Worm (Caenorhabditis elegans) whole organism, late embryonic: ENCODE data around the gene daf-10.

Experiments used
- C08G9.2 ChIP-seq: sonication (generic microtip); optimal IDR thresholded peaks from 2 replicates; lab custom pipeline; 2016; ENCODE audit warnings: mild to moderate bottlenecking, missing genetic modification characterization, moderate library complexity, missing compliant biosample characterization
- K02D7.2 ChIP-seq: sonication (generic microtip); optimal IDR thresholded peaks from 2 replicates; lab custom pipeline; 2017; ENCODE audit warnings: mild to moderate bottlenecking, missing genetic modification characterization, missing compliant biosample characterization
- K09A11.1 ChIP-seq: sonication (generic microtip); optimal IDR thresholded peaks from 2 replicates; lab custom pipeline; 2017; ENCODE audit warnings: antibody characterized with exemption, mild to moderate bottlenecking, missing genetic modification characterization, missing compliant biosample characterization; ENCODE audit not compliant: insufficient read depth
- T23F11.4 ChIP-seq: fragments of 200-800 bp; sonication (Bioruptor generic); optimal IDR thresholded peaks from 2 replicates; lab custom pipeline; 2018; ENCODE audit warnings: mild to moderate bottlenecking, missing genetic modification characterization, missing compliant biosample characterization
- Y22D7AL.16 ChIP-seq: sonication (generic microtip); optimal IDR thresholded peaks from 2 replicates; lab custom pipeline; 2016; ENCODE audit warnings: missing genetic modification characterization, missing compliant biosample characterization
- ahr-1 ChIP-seq: sonication (generic microtip); optimal IDR thresholded peaks from 2 replicates; lab custom pipeline; 2016; ENCODE audit warnings: missing genetic modification characterization, missing compliant biosample characterization
- ama-1 ChIP-seq: fragments of 150-350 bp; optimal IDR thresholded peaks from 2 replicates; lab custom pipeline; 2014
- ceh-2 ChIP-seq: sonication (generic microtip); optimal IDR thresholded peaks from 2 replicates; lab custom pipeline; 2016; ENCODE audit warnings: missing genotype, missing genetic modification characterization, missing compliant biosample characterization
- ceh-24 ChIP-seq: sonication (generic microtip); optimal IDR thresholded peaks from 2 replicates; lab custom pipeline; 2016; ENCODE audit warnings: mild to moderate bottlenecking, missing genetic modification characterization, missing compliant biosample characterization
- ceh-34 ChIP-seq: sonication (generic microtip); optimal IDR thresholded peaks from 2 replicates; lab custom pipeline; 2016; ENCODE audit warnings: mild to moderate bottlenecking, missing genetic modification characterization, missing compliant biosample characterization
- ceh-45 ChIP-seq: fragments of 200-800 bp; sonication (Bioruptor generic); IDR thresholded peaks from 2 replicates; pipeline ENCODE4 v1.3.6; 2022; ENCODE audit warnings: missing genetic modification reagents, missing genetic modification characterization, missing compliant biosample characterization
- ceh-48 ChIP-seq: sonication (generic microtip); optimal IDR thresholded peaks from 2 replicates; lab custom pipeline; 2016; ENCODE audit warnings: missing genetic modification characterization, inconsistent platforms, missing compliant biosample characterization
- ceh-6 ChIP-seq: fragments of 200-800 bp; sonication (Bioruptor generic); optimal IDR thresholded peaks from 2 replicates; lab custom pipeline; 2018; ENCODE audit warnings: mild to moderate bottlenecking, missing genetic modification characterization, missing compliant biosample characterization
- dmd-4 ChIP-seq: sonication (generic microtip); optimal IDR thresholded peaks from 2 replicates; lab custom pipeline; 2016; ENCODE audit warnings: borderline replicate concordance, missing genetic modification characterization, missing compliant biosample characterization
- dve-1 ChIP-seq: sonication (generic microtip); optimal IDR thresholded peaks from 2 replicates; lab custom pipeline; 2017; ENCODE audit warnings: antibody characterized with exemption, mild to moderate bottlenecking, missing genetic modification characterization, missing compliant biosample characterization
- elt-4 ChIP-seq: sonication (generic microtip); optimal IDR thresholded peaks from 2 replicates; lab custom pipeline; 2016; ENCODE audit warnings: missing genetic modification characterization, missing compliant biosample characterization
- ets-4 ChIP-seq: sonication (generic microtip); optimal IDR thresholded peaks from 2 replicates; lab custom pipeline; 2016; ENCODE audit warnings: missing genetic modification characterization, missing compliant biosample characterization
- eyg-1 ChIP-seq: sonication (generic microtip); optimal IDR thresholded peaks from 2 replicates; lab custom pipeline; 2016; ENCODE audit warnings: missing genotype, missing genetic modification characterization, missing compliant biosample characterization
- fax-1 ChIP-seq: sonication (generic microtip); optimal IDR thresholded peaks from 2 replicates; lab custom pipeline; 2016; ENCODE audit warnings: missing genotype, missing genetic modification characterization, missing compliant biosample characterization
- fkh-6 ChIP-seq: sonication (generic microtip); optimal IDR thresholded peaks from 2 replicates; lab custom pipeline; 2016; ENCODE audit warnings: missing genetic modification characterization, missing compliant biosample characterization
- hlh-6 ChIP-seq: sonication (generic microtip); optimal IDR thresholded peaks from 2 replicates; lab custom pipeline; 2016; ENCODE audit warnings: missing genotype, missing genetic modification characterization, missing compliant biosample characterization
- hlh-8 ChIP-seq: sonication (generic microtip); optimal IDR thresholded peaks from 2 replicates; lab custom pipeline; 2016; ENCODE audit warnings: missing genotype, missing genetic modification characterization, missing compliant biosample characterization
- lim-6 ChIP-seq: sonication (generic microtip); optimal IDR thresholded peaks from 2 replicates; lab custom pipeline; 2016; ENCODE audit warnings: missing genetic modification characterization, missing compliant biosample characterization
- lin-11 ChIP-seq: fragments of 200-800 bp; sonication (Bioruptor generic); optimal IDR thresholded peaks from 2 replicates; lab custom pipeline; 2018; ENCODE audit warnings: mild to moderate bottlenecking, missing genetic modification characterization, missing compliant biosample characterization
- nfya-1 ChIP-seq: sonication (generic microtip); optimal IDR thresholded peaks from 2 replicates; lab custom pipeline; 2017; ENCODE audit warnings: missing genetic modification characterization, mild to moderate bottlenecking, missing compliant biosample characterization, antibody characterized with exemption, moderate library complexity
- nhr-232 ChIP-seq: sonication (generic microtip); optimal IDR thresholded peaks from 2 replicates; lab custom pipeline; 2016; ENCODE audit warnings: missing genetic modification characterization, missing compliant biosample characterization
- npax-4 ChIP-seq: sonication (generic microtip); optimal IDR thresholded peaks from 2 replicates; lab custom pipeline; 2016; ENCODE audit warnings: missing genetic modification characterization, missing compliant biosample characterization
- pag-3 ChIP-seq: sonication (generic microtip); optimal IDR thresholded peaks from 2 replicates; lab custom pipeline; 2016; ENCODE audit warnings: missing compliant biosample characterization, missing genetic modification characterization, borderline replicate concordance
- pax-1 ChIP-seq: fragments of 150-350 bp; optimal IDR thresholded peaks from 2 replicates; lab custom pipeline; 2014; ENCODE audit warnings: missing biosample characterization, missing genetic modification characterization
- pha-4 ChIP-seq: fragments of 150-350 bp; optimal IDR thresholded peaks from 2 replicates; lab custom pipeline; 2018; ENCODE audit warnings: missing biosample characterization, missing genetic modification reagents, missing genetic modification characterization
- pros-1 ChIP-seq: fragments of 150-350 bp; optimal IDR thresholded peaks from 2 replicates; lab custom pipeline; 2014; ENCODE audit warnings: missing biosample characterization, missing genetic modification reagents, missing genetic modification characterization
- rnt-1 ChIP-seq: sonication (generic microtip); optimal IDR thresholded peaks from 2 replicates; lab custom pipeline; 2016; ENCODE audit warnings: missing genetic modification characterization, missing compliant biosample characterization
- sox-2 ChIP-seq: fragments of 200-800 bp; sonication (Bioruptor generic); IDR thresholded peaks from 2 replicates; pipeline ENCODE4 v1.3.6; 2022; ENCODE audit warnings: missing genetic modification reagents, missing genetic modification characterization, missing compliant biosample characterization
- syd-9 ChIP-seq: sonication (generic microtip); optimal IDR thresholded peaks from 2 replicates; lab custom pipeline; 2016; ENCODE audit warnings: mild to moderate bottlenecking, missing genetic modification characterization, moderate library complexity, missing compliant biosample characterization
- tbx-2 ChIP-seq: sonication (generic microtip); optimal IDR thresholded peaks from 2 replicates; lab custom pipeline; 2016; ENCODE audit warnings: missing genetic modification characterization, missing compliant biosample characterization
- tbx-7 ChIP-seq: sonication (generic microtip); optimal IDR thresholded peaks from 2 replicates; lab custom pipeline; 2016; ENCODE audit warnings: missing genotype, missing genetic modification characterization, missing compliant biosample characterization
- ttx-3 ChIP-seq: sonication (generic microtip); optimal IDR thresholded peaks from 2 replicates; lab custom pipeline; 2016; ENCODE audit warnings: missing genetic modification reagents, missing genetic modification characterization, missing compliant biosample characterization
- unc-42 ChIP-seq: sonication (generic microtip); optimal IDR thresholded peaks from 2 replicates; lab custom pipeline; 2016; ENCODE audit warnings: missing genotype, missing genetic modification characterization, missing compliant biosample characterization
- unc-86 ChIP-seq: sonication (generic microtip); optimal IDR thresholded peaks from 2 replicates; lab custom pipeline; 2016; ENCODE audit warnings: missing genetic modification characterization, missing compliant biosample characterization
- ztf-16 ChIP-seq: sonication (generic microtip); optimal IDR thresholded peaks from 2 replicates; lab custom pipeline; 2017; ENCODE audit warnings: missing genetic modification characterization, missing compliant biosample characterization

daf-10 gene

ce11 chrIV:9120220-9120619 is 25.8 kb downstream of the daf-10 start:
- TF ChIP-seq nhr-232 (no peak), pag-3 (tag; lab: Kevin White, UChicago) (no peak), ama-1 (lab: Kevin White, UChicago) (no peak), hlh-8 (tag; lab: Kevin White, UChicago) (no peak), pax-1 (tag; lab: Kevin White, UChicago) (no peak), ztf-16 (tag; lab: Kevin White, UChicago) (no peak), unc-86 (tag; lab: Kevin White, UChicago) (no peak), ceh-2 (tag; lab: Kevin White, UChicago) (no peak), sox-2 (no peak), ttx-3 (tag; lab: Kevin White, UChicago) (no peak), K09A11.1 (tag; lab: Kevin White, UChicago) (no peak), eyg-1 (tag; lab: Kevin White, UChicago) (no peak), rnt-1 (tag; lab: Kevin White, UChicago) (no peak), lin-11 (tag; lab: Kevin White, UChicago) (no peak), fkh-6 (tag; lab: Kevin White, UChicago) (no peak)

- TF ChIP-seq ceh-48 (tag; lab: Kevin White, UChicago) (no peak), unc-42 (tag; lab: Kevin White, UChicago) (no peak), ahr-1 (tag; lab: Kevin White, UChicago) (no peak), elt-4 (tag; lab: Kevin White, UChicago) (no peak), dmd-4 (no peak)
- TF ChIP-seq, all 69 proteins: peak for 0
Observed at ce11 chrIV:9118792-9119191, 27.2 kb downstream of the daf-10 start, which contains the start of gene nrfl-1. TSS of gene nrfl-1 (plus strand) at chrIV:9119092.

ce11 chrIV:9118348-9118747 is 27.7 kb downstream of the daf-10 start:
- TF ChIP-seq ceh-6 (GFP tag; lab: Kevin White, UChicago) (no peak), syd-9 (no peak), T23F11.4 (GFP tag; lab: Kevin White, UChicago) (no peak), lim-6 (tag; lab: Kevin White, UChicago) (no peak), pros-1 (tag; lab: Kevin White, UChicago) (no peak), ceh-34 (no peak), ceh-45 (GFP tag; lab: Robert Waterston, UW) (no peak), sox-2 (no peak), nfya-1 (tag; lab: Kevin White, UChicago) (no peak), ceh-24 (tag; lab: Kevin White, UChicago) (no peak), dve-1 (tag; lab: Kevin White, UChicago) (no peak), tbx-7 (no peak), ets-4 (tag; lab: Kevin White, UChicago) (no peak)

- TF ChIP-seq ceh-45 (GFP tag; lab: Robert Waterston, UW) (no peak), pha-4 (tag; lab: Kevin White, UChicago) (no peak), ceh-24 (tag; lab: Kevin White, UChicago) (no peak), tbx-2 (tag; lab: Kevin White, UChicago) (no peak), tbx-7 (no peak), npax-4 (tag; lab: Kevin White, UChicago) (no peak), pag-3 (tag; lab: Kevin White, UChicago) (no peak), fkh-6 (tag; lab: Kevin White, UChicago) (no peak), nhr-232 (no peak), sox-2 (no peak), ceh-48 (tag; lab: Kevin White, UChicago) (no peak), fax-1 (tag; lab: Kevin White, UChicago) (no peak), C08G9.2 (tag; lab: Kevin White, UChicago) (no peak), ceh-6 (GFP tag; lab: Kevin White, UChicago) (no peak), Y22D7AL.16 (tag; lab: Kevin White, UChicago) (no peak), hlh-6 (tag; lab: Kevin White, UChicago) (no peak), ceh-34 (no peak), K02D7.2 (tag; lab: Kevin White, UChicago) (no peak), lim-6 (tag; lab: Kevin White, UChicago) (no peak)
- TF ChIP-seq, all 69 proteins: peak for 0
Observed at ce11 chrIV:9117700-9118099, 28.3 kb downstream of the daf-10 start.
